Fruit fly (Drosophila melanogaster) whole organism, prepupa: Measurements from ENCODE around the gene CG10222.

ENCODE experiments used
- Blimp-1 ChIP-seq: fragments of 200-800 bp; sonication (Bioruptor generic); optimal IDR thresholded peaks from 3 replicates; lab custom pipeline; 2017; ENCODE audit warnings: missing biosample characterization, missing genetic modification characterization, mild to moderate bottlenecking, moderate library complexity, missing genetic modification reagents
- CG16779 ChIP-seq: fragments of 200-800 bp; sonication (Bioruptor generic); optimal IDR thresholded peaks from 3 replicates; lab custom pipeline; 2017; ENCODE audit warnings: missing biosample characterization, mild to moderate bottlenecking, missing genetic modification characterization
- CG34406 ChIP-seq: fragments of 200-800 bp; sonication (Bioruptor generic); optimal IDR thresholded peaks from 3 replicates; lab custom pipeline; 2016; ENCODE audit warnings: missing biosample characterization, missing genetic modification characterization
- CG3919 ChIP-seq: fragments of 200-800 bp; sonication (Bioruptor generic); optimal IDR thresholded peaks from 3 replicates; lab custom pipeline; 2016; ENCODE audit warnings: missing biosample characterization, missing genetic modification characterization
- Eip75B ChIP-seq: fragments of 200-800 bp; sonication (Bioruptor generic); optimal IDR thresholded peaks from 3 replicates; lab custom pipeline; 2016; ENCODE audit warnings: missing biosample characterization, missing genetic modification characterization
- Hr39 ChIP-seq: fragments of 200-800 bp; sonication (Bioruptor generic); optimal IDR thresholded peaks from 2 replicates; lab custom pipeline; 2016; ENCODE audit warnings: missing biosample characterization, missing genetic modification characterization
- Smox ChIP-seq: fragments of 200-800 bp; sonication (Bioruptor generic); optimal IDR thresholded peaks from 3 replicates; lab custom pipeline; 2016; ENCODE audit warnings: missing biosample characterization, missing genetic modification characterization
- Sox14 ChIP-seq: fragments of 200-800 bp; sonication (Bioruptor generic); optimal IDR thresholded peaks from 3 replicates; lab custom pipeline; 2016; ENCODE audit warnings: missing biosample characterization, missing genetic modification characterization
- eg ChIP-seq: fragments of 200-800 bp; sonication (Bioruptor generic); IDR thresholded peaks from 3 replicates; pipeline ENCODE4 v1.3.6; 2022; ENCODE audit warnings: missing biosample characterization, missing genetic modification characterization
- lz ChIP-seq: fragments of 200-800 bp; sonication (Bioruptor generic); optimal IDR thresholded peaks from 3 replicates; lab custom pipeline; 2016; ENCODE audit warnings: missing biosample characterization, missing genetic modification characterization
- pdm3 ChIP-seq: fragments of 200-800 bp; sonication (Bioruptor generic); optimal IDR thresholded peaks from 3 replicates; lab custom pipeline; 2016; ENCODE audit warnings: missing biosample characterization, missing genetic modification characterization

dm6 chr3L:13424068-13424467 is 11.8 kb upstream of the CG10222 start, which contains the start of gene CG33263:
- no peak for TF ChIP-seq Smox (GFP tag; lab: Kevin White, UChicago)
- TF ChIP-seq lz (GFP tag; lab: Kevin White, UChicago) = no peak
- no peak for TF ChIP-seq CG34406 (GFP tag; lab: Kevin White, UChicago)
- TF ChIP-seq Sox14 (GFP tag; lab: Kevin White, UChicago) = no peak
- no peak for TF ChIP-seq Hr39
- no peak for TF ChIP-seq eg
- no peak for TF ChIP-seq CG16779 (tag; lab: Kevin White, UChicago)
- TF ChIP-seq Blimp-1 (GFP tag; lab: Kevin White, UChicago) = no peak
- no peak for TF ChIP-seq CG3919 (GFP tag; lab: Kevin White, UChicago)
- no peak for TF ChIP-seq Eip75B
- TF ChIP-seq pdm3 (GFP tag; lab: Kevin White, UChicago) = no peak
